Worm (Caenorhabditis elegans) whole organism, L1 larva: Measurements from ENCODE around the gene K05F1.13.

Experiments used
- C34B4.2 ChIP-seq: sonication (generic microtip); optimal IDR thresholded peaks from 2 replicates; lab custom pipeline; 2017; ENCODE audit warnings: mild to moderate bottlenecking, missing genetic modification characterization, missing compliant biosample characterization
- ama-1 ChIP-seq: fragments of 150-350 bp; optimal IDR thresholded peaks from 2 replicates; lab custom pipeline; 2014
- fos-1 ChIP-seq: fragments of 150-350 bp; optimal IDR thresholded peaks from 2 replicates; lab custom pipeline; 2014; ENCODE audit warnings: missing biosample characterization, missing genetic modification characterization
- grh-1 ChIP-seq: fragments of 200-800 bp; sonication (Bioruptor generic); IDR thresholded peaks from 2 replicates; pipeline ENCODE4 v1.3.6; 2022; ENCODE audit warnings: missing genetic modification reagents, missing genetic modification characterization, missing compliant biosample characterization
- mef-2 ChIP-seq: fragments of 150-350 bp; optimal IDR thresholded peaks from 2 replicates; lab custom pipeline; 2014; ENCODE audit warnings: missing biosample characterization, missing genetic modification characterization
- nhr-11 ChIP-seq: fragments of 150-350 bp; optimal IDR thresholded peaks from 2 replicates; lab custom pipeline; 2014; ENCODE audit warnings: missing biosample characterization, missing genetic modification characterization
- nhr-28 ChIP-seq: fragments of 150-350 bp; optimal IDR thresholded peaks from 2 replicates; lab custom pipeline; 2014; ENCODE audit warnings: missing biosample characterization, missing genetic modification characterization
- snu-23 ChIP-seq: sonication (generic microtip); optimal IDR thresholded peaks from 2 replicates; lab custom pipeline; 2016; ENCODE audit warnings: missing genetic modification characterization, missing compliant biosample characterization
- tbx-2 ChIP-seq: sonication (generic microtip); optimal IDR thresholded peaks from 2 replicates; lab custom pipeline; 2016; ENCODE audit warnings: missing genetic modification characterization, missing compliant biosample characterization
- unc-62 ChIP-seq: fragments of 150-350 bp; optimal IDR thresholded peaks from 2 replicates; lab custom pipeline; 2014; ENCODE audit warnings: missing biosample characterization, missing genetic modification reagents, missing genetic modification characterization

ce11 chrII:5777372-5777771 is 11.5 kb upstream of the K05F1.13 start:
- no peak for TF ChIP-seq C34B4.2 (tag; lab: Kevin White, UChicago)
- TF ChIP-seq fos-1 (tag; lab: Kevin White, UChicago), result no peak
- TF ChIP-seq snu-23 (GFP tag; lab: Kevin White, UChicago), result no peak
- no peak for TF ChIP-seq nhr-28 (tag; lab: Kevin White, UChicago)
- no peak for TF ChIP-seq grh-1 (GFP tag; lab: Robert Waterston, UW)
- TF ChIP-seq mef-2, result no peak
- TF ChIP-seq tbx-2 (tag; lab: Kevin White, UChicago), result no peak
- TF ChIP-seq unc-62 (GFP tag; lab: Kevin White, UChicago), result no peak
- TF ChIP-seq nhr-11, result no peak
- TF ChIP-seq ama-1 (lab: Kevin White, UChicago), result no peak
